Worm (Caenorhabditis elegans) whole organism, mixed stage, embryonic: ENCODE measurements around the gene cone-1.

Experiments
- M03D4.4 ChIP-seq: sonication (generic microtip); optimal IDR thresholded peaks from 2 replicates; lab custom pipeline; 2017; ENCODE audit warnings: mild to moderate bottlenecking, missing genetic modification characterization, missing compliant biosample characterization
- blmp-1 ChIP-seq: fragments of 150-350 bp; optimal IDR thresholded peaks from 2 replicates; lab custom pipeline; 2014; ENCODE audit warnings: missing biosample characterization, missing genetic modification characterization
- ceh-39 ChIP-seq: fragments of 150-350 bp; optimal IDR thresholded peaks from 2 replicates; lab custom pipeline; 2014; ENCODE audit warnings: missing biosample characterization, missing genetic modification characterization
- ceh-43 ChIP-seq: fragments of 200-800 bp; sonication (Bioruptor generic); optimal IDR thresholded peaks from 2 replicates; lab custom pipeline; 2018; ENCODE audit warnings: mild to moderate bottlenecking, missing genetic modification characterization, moderate library complexity, missing compliant biosample characterization
- ceh-83 ChIP-seq: fragments of 200-800 bp; sonication (Bioruptor generic); optimal IDR thresholded peaks from 2 replicates; lab custom pipeline; 2018; ENCODE audit warnings: mild to moderate bottlenecking, missing genetic modification characterization, missing compliant biosample characterization
- ces-1 ChIP-seq: fragments of 150-350 bp; optimal IDR thresholded peaks from 2 replicates; lab custom pipeline; 2014; ENCODE audit warnings: missing biosample characterization, missing genetic modification reagents, missing genetic modification characterization
- cnd-1 ChIP-seq: fragments of 200-800 bp; sonication (Bioruptor generic); optimal IDR thresholded peaks from 2 replicates; lab custom pipeline; 2018; ENCODE audit warnings: mild to moderate bottlenecking, missing genetic modification characterization, missing compliant biosample characterization
- drap-1 ChIP-seq: fragments of 200-800 bp; sonication (Bioruptor generic); optimal IDR thresholded peaks from 3 replicates; lab custom pipeline; 2018; ENCODE audit warnings: mild to moderate bottlenecking, missing genetic modification characterization, missing compliant biosample characterization
- elt-1 ChIP-seq: sonication (generic microtip); optimal IDR thresholded peaks from 2 replicates; lab custom pipeline; 2017; ENCODE audit warnings: missing genetic modification characterization, mild to moderate bottlenecking, missing compliant biosample characterization, antibody characterized with exemption, moderate library complexity, borderline replicate concordance; ENCODE audit not compliant: insufficient read depth
- elt-3 ChIP-seq: fragments of 150-350 bp; optimal IDR thresholded peaks from 2 replicates; lab custom pipeline; 2014; ENCODE audit warnings: missing biosample characterization, missing genetic modification characterization
- flh-1 ChIP-seq: fragments of 200-800 bp; sonication (Bioruptor generic); optimal IDR thresholded peaks from 2 replicates; lab custom pipeline; 2018; ENCODE audit warnings: mild to moderate bottlenecking, missing genetic modification characterization, moderate library complexity, missing compliant biosample characterization
- ham-2 ChIP-seq: fragments of 200-800 bp; sonication (Bioruptor generic); optimal IDR thresholded peaks from 2 replicates; lab custom pipeline; 2018; ENCODE audit warnings: mild to moderate bottlenecking, missing genetic modification characterization, missing compliant biosample characterization
- hlh-1 ChIP-seq: fragments of 150-350 bp; optimal IDR thresholded peaks from 2 replicates; lab custom pipeline; 2014; ENCODE audit warnings: missing biosample characterization, missing genetic modification reagents, missing genetic modification characterization
- lin-13 ChIP-seq: fragments of 150-350 bp; optimal IDR thresholded peaks from 2 replicates; lab custom pipeline; 2014; ENCODE audit warnings: missing biosample characterization, missing genetic modification characterization
- lin-32 ChIP-seq: fragments of 200-800 bp; sonication (Bioruptor generic); optimal IDR thresholded peaks from 2 replicates; lab custom pipeline; 2018; ENCODE audit warnings: mild to moderate bottlenecking, missing genetic modification characterization, missing compliant biosample characterization
- lsy-2 ChIP-seq: fragments of 150-350 bp; optimal IDR thresholded peaks from 2 replicates; lab custom pipeline; 2014; ENCODE audit warnings: missing biosample characterization, missing genetic modification characterization
- mab-5 ChIP-seq: fragments of 150-350 bp; optimal IDR thresholded peaks from 2 replicates; lab custom pipeline; 2014; ENCODE audit warnings: missing biosample characterization, missing genetic modification characterization
- mep-1 ChIP-seq: fragments of 150-350 bp; optimal IDR thresholded peaks from 2 replicates; lab custom pipeline; 2017; ENCODE audit warnings: missing biosample characterization, missing genetic modification reagents, missing genetic modification characterization, inconsistent platforms
- mls-2 ChIP-seq: sonication (generic microtip); optimal IDR thresholded peaks from 2 replicates; lab custom pipeline; 2016; ENCODE audit warnings: mild to moderate bottlenecking, missing genetic modification characterization, moderate library complexity, missing compliant biosample characterization
- nhr-12 ChIP-seq: fragments of 150-350 bp; optimal IDR thresholded peaks from 2 replicates; lab custom pipeline; 2014; ENCODE audit warnings: missing biosample characterization, missing genetic modification characterization
- nhr-2 ChIP-seq: fragments of 150-350 bp; optimal IDR thresholded peaks from 2 replicates; lab custom pipeline; 2014; ENCODE audit warnings: missing biosample characterization, missing genetic modification characterization
- nhr-237 ChIP-seq: fragments of 150-350 bp; optimal IDR thresholded peaks from 2 replicates; lab custom pipeline; 2014; ENCODE audit warnings: missing biosample characterization, missing genetic modification characterization
- nhr-28 ChIP-seq: fragments of 150-350 bp; optimal IDR thresholded peaks from 2 replicates; lab custom pipeline; 2014; ENCODE audit warnings: missing biosample characterization, missing genetic modification characterization
- nhr-76 ChIP-seq: sonication (generic microtip); optimal IDR thresholded peaks from 2 replicates; lab custom pipeline; 2017; ENCODE audit warnings: missing biosample characterization, missing genetic modification characterization
- sem-2 ChIP-seq: fragments of 200-800 bp; sonication (Bioruptor generic); optimal IDR thresholded peaks from 2 replicates; lab custom pipeline; 2018; ENCODE audit warnings: mild to moderate bottlenecking, missing genetic modification characterization, missing compliant biosample characterization
- snpc-4 ChIP-seq: fragments of 150-350 bp; optimal IDR thresholded peaks from 2 replicates; lab custom pipeline; 2014; ENCODE audit warnings: missing biosample characterization, missing genetic modification characterization
- sptf-1 ChIP-seq: sonication (generic microtip); optimal IDR thresholded peaks from 2 replicates; lab custom pipeline; 2017; ENCODE audit warnings: mild to moderate bottlenecking, missing genetic modification characterization, moderate library complexity, missing compliant biosample characterization
- tbx-8 ChIP-seq: fragments of 200-800 bp; sonication (Bioruptor generic); optimal IDR thresholded peaks from 2 replicates; lab custom pipeline; 2018; ENCODE audit warnings: mild to moderate bottlenecking, missing genetic modification characterization, moderate library complexity, missing compliant biosample characterization
- unc-120 ChIP-seq: sonication (generic microtip); optimal IDR thresholded peaks from 2 replicates; lab custom pipeline; 2017; ENCODE audit warnings: missing genetic modification characterization, missing compliant biosample characterization; ENCODE audit not compliant: poor library complexity, severe bottlenecking
- unc-39 ChIP-seq: fragments of 150-350 bp; optimal IDR thresholded peaks from 2 replicates; lab custom pipeline; 2014; ENCODE audit warnings: missing biosample characterization, missing genetic modification characterization
- unc-62 ChIP-seq: fragments of 150-350 bp; optimal IDR thresholded peaks from 2 replicates; lab custom pipeline; 2014; ENCODE audit warnings: missing biosample characterization, missing genetic modification reagents, missing genetic modification characterization
- zip-8 ChIP-seq: fragments of 150-350 bp; optimal IDR thresholded peaks from 2 replicates; lab custom pipeline; 2014; ENCODE audit warnings: missing biosample characterization, missing genetic modification characterization
- ztf-11 ChIP-seq: fragments of 150-350 bp; optimal IDR thresholded peaks from 2 replicates; lab custom pipeline; 2014; ENCODE audit warnings: missing biosample characterization, missing genetic modification characterization

The cone-1 gene

DNA sequence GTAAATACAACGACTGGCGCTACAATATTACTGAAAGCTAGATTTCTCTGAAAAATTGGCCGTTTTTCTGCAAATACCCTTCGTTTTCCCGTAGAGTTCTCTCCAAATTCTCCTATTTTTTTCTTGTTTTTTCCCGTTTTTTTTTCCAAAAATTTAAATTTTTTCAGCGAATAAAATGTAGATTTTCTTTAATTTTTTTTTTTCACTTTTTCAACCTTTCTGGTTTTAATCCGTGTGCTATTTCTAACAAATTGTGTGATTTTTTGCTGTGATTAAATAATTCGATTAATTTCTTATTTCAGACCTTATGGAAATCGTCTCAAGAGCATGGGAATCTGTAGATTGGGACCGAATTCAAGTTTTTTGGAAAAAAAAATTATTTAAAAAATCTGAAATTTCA is at the start of gene cone-1:
cone-1 (plus strand) TSS at position 301 of the 400 bp plus-strand sequence.
- TF ChIP-seq cnd-1 (tag; lab: Kevin White, UChicago) (no peak), nhr-12 (tag; lab: Kevin White, UChicago) (no peak), ham-2 (no peak), lsy-2 (tag; lab: Kevin White, UChicago) (no peak), nhr-237 (no peak), ceh-43 (no peak), M03D4.4 (tag; lab: Kevin White, UChicago) (no peak), tbx-8 (GFP tag; lab: Kevin White, UChicago) (no peak), hlh-1 (no peak), ceh-39 (tag; lab: Kevin White, UChicago) (no peak), snpc-4 (tag; lab: Kevin White, UChicago) (no peak), sptf-1 (tag; lab: Kevin White, UChicago) (no peak), nhr-76 (tag; lab: Kevin White, UChicago) (no peak)

DNA sequence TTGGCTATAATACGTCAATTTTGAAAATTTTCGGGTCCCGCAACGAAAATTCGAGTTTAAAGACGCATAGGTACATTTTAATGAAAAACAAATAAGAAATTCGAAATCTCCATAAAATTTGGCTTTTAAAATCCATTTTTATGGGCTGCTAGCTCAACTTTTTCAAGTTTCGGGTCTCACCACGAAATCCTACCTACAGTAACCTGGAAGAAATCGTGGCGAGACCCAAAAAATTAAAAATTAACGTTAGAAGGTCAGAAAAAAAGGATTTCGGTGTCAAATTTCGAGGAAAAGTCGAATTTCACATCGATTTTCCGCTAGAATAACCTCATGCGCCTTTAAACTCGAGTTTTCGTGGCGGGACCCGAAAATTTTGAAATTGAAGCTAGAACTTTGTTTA is 48.2 kb upstream of the cone-1 start:
- TF ChIP-seq hlh-1 (no peak), nhr-237 (no peak), lin-13 (tag; lab: Kevin White, UChicago) (peak; percentile 60), lsy-2 (tag; lab: Kevin White, UChicago) (peak; percentile 78)

DNA sequence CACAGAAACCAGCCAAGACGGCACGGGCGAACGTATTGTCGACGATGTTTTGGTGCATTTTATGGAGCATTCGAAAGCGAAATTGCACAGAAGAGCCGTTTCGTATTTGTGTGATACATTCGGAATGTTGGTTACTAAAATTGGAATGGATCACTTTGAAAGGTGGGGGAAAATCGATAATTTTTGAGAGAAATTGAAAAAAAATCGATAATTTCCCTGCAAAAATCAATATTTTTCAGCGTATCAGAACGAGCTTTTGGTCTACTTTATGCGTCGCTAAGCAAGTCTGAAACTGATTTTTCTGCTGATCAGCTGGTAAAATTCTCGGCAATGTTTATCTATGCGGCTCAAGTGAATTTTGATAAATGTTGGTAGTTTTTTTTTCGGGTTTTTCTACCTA is 47.7 kb upstream of the cone-1 start:
- TF ChIP-seq mls-2 (tag; lab: Kevin White, UChicago), result no peak
- no peak for TF ChIP-seq ceh-39 (tag; lab: Kevin White, UChicago)
- TF ChIP-seq tbx-8 (GFP tag; lab: Kevin White, UChicago), result no peak
- TF ChIP-seq elt-3 (tag; lab: Kevin White, UChicago), result no peak
- no peak for TF ChIP-seq nhr-28
- no peak for TF ChIP-seq elt-1 (tag; lab: Kevin White, UChicago)
- no peak for TF ChIP-seq mep-1 (tag; lab: Kevin White, UChicago)
- TF ChIP-seq ztf-11, result no peak
- TF ChIP-seq unc-39 (tag; lab: Kevin White, UChicago), result no peak
- no peak for TF ChIP-seq drap-1 (GFP tag; lab: Kevin White, UChicago)
- no peak for TF ChIP-seq ham-2
- no peak for TF ChIP-seq sem-2
- TF ChIP-seq unc-62, result no peak
- no peak for TF ChIP-seq lin-32 (GFP tag; lab: Kevin White, UChicago)
- TF ChIP-seq sptf-1 (tag; lab: Kevin White, UChicago), result no peak
- TF ChIP-seq ces-1 (GFP tag; lab: Kevin White, UChicago), result no peak
- no peak for TF ChIP-seq unc-120 (tag; lab: Kevin White, UChicago)
- TF ChIP-seq ceh-83, result no peak
- TF ChIP-seq zip-8 (tag; lab: Kevin White, UChicago), result no peak

DNA sequence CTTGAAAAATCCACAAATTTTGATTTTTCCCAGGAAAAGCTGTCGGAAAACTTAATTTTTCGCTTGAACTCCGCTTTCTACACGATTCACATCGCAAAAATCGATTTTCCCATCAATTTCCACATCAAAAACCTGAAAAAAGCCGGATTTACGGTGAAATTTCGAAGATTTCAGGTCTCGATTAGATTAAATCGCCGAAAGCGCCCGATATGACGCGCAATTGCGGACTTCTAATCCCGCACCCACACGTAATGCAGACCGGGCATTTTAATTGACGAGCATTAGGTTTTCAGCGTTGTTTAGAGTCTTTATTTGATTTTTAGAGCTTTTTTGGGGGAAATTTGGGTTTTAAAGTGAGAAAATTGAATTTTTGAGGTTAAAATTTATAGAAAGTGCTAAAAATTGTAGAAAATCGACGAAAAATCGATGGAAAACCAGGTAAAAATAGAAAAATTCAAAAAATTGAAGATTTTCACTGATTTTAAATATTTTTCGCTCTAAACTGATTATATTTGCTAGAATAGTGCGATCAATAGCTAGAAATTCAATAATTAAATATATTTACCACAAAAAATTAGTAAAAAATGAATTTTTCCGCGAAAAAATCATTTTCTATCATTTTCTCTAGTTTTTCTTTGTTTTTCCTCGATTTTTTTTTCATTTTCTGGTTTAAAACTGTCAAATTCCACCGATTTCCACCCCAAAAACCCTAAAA is 43.2 kb upstream of the cone-1 start, which contains the start of gene Y54F10AL.1:
Y54F10AL.1 (plus strand) TSS at position 665 of the 715 bp plus-strand sequence.
- peak; percentile 75 for TF ChIP-seq elt-1 (tag; lab: Kevin White, UChicago)
- peak; percentile 88 for TF ChIP-seq ces-1 (GFP tag; lab: Kevin White, UChicago)
- no peak for TF ChIP-seq mab-5
- peak; percentile 10 for TF ChIP-seq mep-1 (tag; lab: Kevin White, UChicago)
- TF ChIP-seq sptf-1 (tag; lab: Kevin White, UChicago), result no peak
- peak; percentile 5 for TF ChIP-seq lsy-2 (tag; lab: Kevin White, UChicago)
- no peak for TF ChIP-seq sem-2
- peak; percentile 43 for TF ChIP-seq lin-13 (tag; lab: Kevin White, UChicago)

DNA sequence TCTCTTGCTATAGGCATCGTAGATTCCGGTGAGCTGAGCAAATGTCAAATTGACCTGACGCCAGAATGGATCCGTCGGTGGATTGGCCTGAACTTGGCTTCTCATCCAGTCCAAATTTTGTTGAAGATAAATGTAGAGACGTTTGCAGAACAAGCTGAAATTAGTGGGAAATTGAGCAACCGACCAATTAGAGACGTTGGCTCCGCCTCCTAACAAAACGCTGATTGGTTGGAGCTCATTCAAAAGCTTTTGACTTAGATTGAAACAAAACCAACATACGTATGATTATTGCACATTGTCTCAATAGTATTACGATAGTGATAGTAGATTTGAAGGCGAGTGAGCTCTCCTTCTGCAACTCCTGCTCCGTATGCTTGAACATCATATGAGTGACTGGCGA is 23.9 kb upstream of the cone-1 start:
- no peak for TF ChIP-seq mls-2 (tag; lab: Kevin White, UChicago)
- TF ChIP-seq lin-32 (GFP tag; lab: Kevin White, UChicago), result no peak
- no peak for TF ChIP-seq snpc-4 (tag; lab: Kevin White, UChicago)
- no peak for TF ChIP-seq nhr-28
- TF ChIP-seq mep-1 (tag; lab: Kevin White, UChicago), result no peak
- no peak for TF ChIP-seq lsy-2 (tag; lab: Kevin White, UChicago)
- no peak for TF ChIP-seq mab-5
- no peak for TF ChIP-seq nhr-76 (tag; lab: Kevin White, UChicago)
- TF ChIP-seq unc-62, result no peak
- TF ChIP-seq blmp-1 (tag; lab: Kevin White, UChicago), result no peak
- TF ChIP-seq flh-1 (GFP tag; lab: Kevin White, UChicago), result no peak
- TF ChIP-seq ces-1 (GFP tag; lab: Kevin White, UChicago), result no peak
- TF ChIP-seq hlh-1, result no peak
- no peak for TF ChIP-seq lin-13 (tag; lab: Kevin White, UChicago)
- no peak for TF ChIP-seq ztf-11
- no peak for TF ChIP-seq ceh-43
- no peak for TF ChIP-seq nhr-2
